Fruit fly (Drosophila melanogaster): Measurements from ENCODE around the gene Pss.
A peak's percentile ranks its signal among the peaks of the same experiment; 100 is the strongest.

DNA sequence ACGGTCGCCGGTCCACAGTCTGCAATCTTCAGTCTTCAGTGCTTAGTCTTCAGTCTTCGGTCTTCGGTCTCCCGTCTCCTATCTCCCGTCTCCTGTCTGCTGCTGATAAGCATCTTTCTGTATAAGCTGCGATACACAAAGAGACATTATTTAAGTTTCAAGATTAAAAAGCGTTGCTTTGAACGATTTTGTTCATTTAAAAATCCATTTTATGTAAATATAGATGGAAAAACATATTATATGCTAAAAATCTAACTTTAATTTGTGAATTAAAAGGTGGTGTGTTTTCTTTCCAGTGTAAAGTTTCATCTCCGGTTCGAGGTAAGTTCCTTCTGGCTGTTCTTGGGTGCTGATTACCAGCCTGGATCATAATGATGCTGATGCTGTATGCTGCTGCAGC, 23.4 kb upstream of the Pss start:
- TF ChIP-seq D1 (tag; optimal IDR thresholded peaks at IDR 0.05), result peak; percentile 45
- no peak for TF ChIP-seq rn (GFP tag; IDR thresholded peaks at IDR 0.05)
- peak; percentile 72 for TF ChIP-seq Snoo (tag; optimal IDR thresholded peaks at IDR 0.05)
- peak; percentile 64 for TF ChIP-seq CG14655 (GFP tag; optimal IDR thresholded peaks at IDR 0.05)
- peak; percentile 28 for TF ChIP-seq CG13204 (GFP tag; optimal IDR thresholded peaks at IDR 0.05)
- TF ChIP-seq EcR (GFP tag; optimal IDR thresholded peaks at IDR 0.05), result peak; percentile 20
- TF ChIP-seq CG34367 (tag; optimal IDR thresholded peaks at IDR 0.05), result peak; percentile 77
- peak; percentile 84 for TF ChIP-seq CG17806 (tag; optimal IDR thresholded peaks at IDR 0.05)
- peak; percentile 53 for TF ChIP-seq CG8301 (tag; optimal IDR thresholded peaks at IDR 0.05)
- TF ChIP-seq Ets98B (GFP tag; IDR thresholded peaks at IDR 0.05), result no peak
- no peak for TF ChIP-seq fd96Ca (GFP tag; IDR thresholded peaks at IDR 0.05)
